Worm (Caenorhabditis elegans) whole organism, L2 larva: Measurements from ENCODE around the gene lon-2.

Source experiments
- C34F6.9 ChIP-seq: fragments of 150-350 bp; optimal IDR thresholded peaks from 2 replicates; lab custom pipeline; 2014; ENCODE audit warnings: missing biosample characterization, missing genetic modification characterization
- F13H6.1 ChIP-seq: sonication (generic microtip); optimal IDR thresholded peaks from 2 replicates; lab custom pipeline; 2016; ENCODE audit warnings: missing genetic modification characterization, missing compliant biosample characterization
- R02D3.7 ChIP-seq: fragments of 150-350 bp; optimal IDR thresholded peaks from 2 replicates; lab custom pipeline; 2014; ENCODE audit warnings: missing biosample characterization, missing genetic modification characterization
- ZK546.5 ChIP-seq: sonication (generic microtip); optimal IDR thresholded peaks from 2 replicates; lab custom pipeline; 2017; ENCODE audit warnings: missing biosample characterization, missing genetic modification characterization
- aly-2 ChIP-seq: fragments of 150-350 bp; optimal IDR thresholded peaks from 2 replicates; lab custom pipeline; 2014; ENCODE audit warnings: missing biosample characterization, missing genetic modification characterization
- ama-1 ChIP-seq: fragments of 150-350 bp; optimal IDR thresholded peaks from 2 replicates; lab custom pipeline; 2018; ENCODE audit warnings: inconsistent platforms
- blmp-1 ChIP-seq: sonication (generic microtip); optimal IDR thresholded peaks from 2 replicates; lab custom pipeline; 2017; ENCODE audit warnings: missing genetic modification characterization, mild to moderate bottlenecking, missing compliant biosample characterization, antibody characterized with exemption, moderate library complexity; ENCODE audit not compliant: insufficient read depth
- ceh-82 ChIP-seq: fragments of 150-350 bp; optimal IDR thresholded peaks from 2 replicates; lab custom pipeline; 2014; ENCODE audit warnings: missing biosample characterization, missing genetic modification characterization
- dmd-4 ChIP-seq: sonication (generic microtip); optimal IDR thresholded peaks from 2 replicates; lab custom pipeline; 2017; ENCODE audit warnings: missing biosample characterization, missing genetic modification characterization
- elt-3 ChIP-seq: sonication (generic microtip); optimal IDR thresholded peaks from 2 replicates; lab custom pipeline; 2017; ENCODE audit warnings: missing biosample characterization, missing genetic modification characterization
- fos-1 ChIP-seq: fragments of 150-350 bp; optimal IDR thresholded peaks from 2 replicates; lab custom pipeline; 2014; ENCODE audit warnings: missing biosample characterization, missing genetic modification characterization
- lin-11 ChIP-seq: fragments of 150-350 bp; sonication (generic microtip); optimal IDR thresholded peaks from 2 replicates; lab custom pipeline; 2014; ENCODE audit warnings: missing biosample characterization, missing genetic modification characterization, inconsistent platforms, mixed read lengths
- lin-13 ChIP-seq: fragments of 150-350 bp; optimal IDR thresholded peaks from 2 replicates; lab custom pipeline; 2014; ENCODE audit warnings: missing biosample characterization, missing genetic modification reagents, missing genetic modification characterization
- lin-39 ChIP-seq: fragments of 150-350 bp; optimal IDR thresholded peaks from 2 replicates; lab custom pipeline; 2014; ENCODE audit warnings: missing biosample characterization, missing genetic modification reagents, missing genetic modification characterization
- mab-5 ChIP-seq: fragments of 150-350 bp; optimal IDR thresholded peaks from 2 replicates; lab custom pipeline; 2014; ENCODE audit warnings: missing biosample characterization, missing genetic modification characterization
- mbf-1 ChIP-seq: sonication (generic microtip); optimal IDR thresholded peaks from 2 replicates; lab custom pipeline; 2017; ENCODE audit warnings: missing biosample characterization, missing genetic modification characterization
- mdl-1 ChIP-seq, 2 experiments: fragments of 150-350 bp in 1 of 2; sonication (generic microtip) in 1 of 2; optimal IDR thresholded peaks; 2 replicates each; lab custom pipeline; 2017; ENCODE audit warnings: missing biosample characterization in 2 of 2, missing genetic modification characterization in 2 of 2
- nhr-10 ChIP-seq: sonication (generic microtip); optimal IDR thresholded peaks from 2 replicates; lab custom pipeline; 2017; ENCODE audit warnings: missing biosample characterization, missing genetic modification characterization
- nhr-129 ChIP-seq: fragments of 150-350 bp; optimal IDR thresholded peaks from 2 replicates; lab custom pipeline; 2014; ENCODE audit warnings: missing biosample characterization, missing genetic modification characterization
- nhr-21 ChIP-seq: fragments of 150-350 bp; optimal IDR thresholded peaks from 2 replicates; lab custom pipeline; 2014; ENCODE audit warnings: missing biosample characterization, missing genetic modification characterization
- nhr-6 ChIP-seq: fragments of 150-350 bp; optimal IDR thresholded peaks from 2 replicates; lab custom pipeline; 2014; ENCODE audit warnings: missing biosample characterization, missing genetic modification characterization
- peb-1 ChIP-seq: fragments of 150-350 bp; optimal IDR thresholded peaks from 2 replicates; lab custom pipeline; 2014; ENCODE audit warnings: missing biosample characterization, missing genetic modification characterization
- sem-4 ChIP-seq: fragments of 150-350 bp; optimal IDR thresholded peaks from 2 replicates; lab custom pipeline; 2014; ENCODE audit warnings: missing biosample characterization, missing genetic modification reagents, missing genetic modification characterization
- skn-1 ChIP-seq: sonication (generic microtip); optimal IDR thresholded peaks from 2 replicates; lab custom pipeline; 2017; ENCODE audit warnings: missing biosample characterization, missing genetic modification characterization
- sma-9 ChIP-seq, 2 experiments: fragments of 150-350 bp in 1 of 2; sonication (generic microtip) in 1 of 2; optimal IDR thresholded peaks; 2 replicates each; lab custom pipeline; 2014 to 2016; ENCODE audit warnings: missing genetic modification characterization in 2 of 2, mild to moderate bottlenecking in 1 of 2, missing biosample characterization in 1 of 2, missing compliant biosample characterization in 1 of 2, missing genetic modification reagents in 1 of 2, moderate library complexity in 1 of 2
- snpc-4 ChIP-seq: fragments of 150-350 bp; optimal IDR thresholded peaks from 2 replicates; lab custom pipeline; 2014; ENCODE audit warnings: missing biosample characterization, missing genetic modification characterization
- unc-39 ChIP-seq: fragments of 150-350 bp; optimal IDR thresholded peaks from 2 replicates; lab custom pipeline; 2014; ENCODE audit warnings: missing biosample characterization, missing genetic modification characterization
- unc-55 ChIP-seq: fragments of 150-350 bp; sonication (generic microtip); optimal IDR thresholded peaks from 3 replicates; lab custom pipeline; 2014; ENCODE audit warnings: missing biosample characterization, missing genetic modification reagents, missing genetic modification characterization
- unc-62 ChIP-seq: fragments of 150-350 bp; optimal IDR thresholded peaks from 2 replicates; lab custom pipeline; 2014; ENCODE audit warnings: missing biosample characterization, missing genetic modification reagents, missing genetic modification characterization
- zag-1 ChIP-seq: fragments of 150-350 bp; optimal IDR thresholded peaks from 2 replicates; lab custom pipeline; 2014; ENCODE audit warnings: missing biosample characterization, missing genetic modification characterization
- ztf-1 ChIP-seq: fragments of 200-800 bp; sonication (Bioruptor generic); conservative IDR thresholded peaks from 2 replicates; pipeline ENCODE4 v1.3.6; 2022; ENCODE audit warnings: missing genetic modification characterization, missing compliant biosample characterization
- ztf-11 ChIP-seq: sonication (generic microtip); optimal IDR thresholded peaks from 2 replicates; lab custom pipeline; 2017; ENCODE audit warnings: missing biosample characterization, missing genetic modification characterization

The lon-2 gene

ce11 chrX:4784776-4785175, 35.9 kb upstream of the lon-2 start:
- TF ChIP-seq aly-2 (tag; lab: Kevin White, UChicago) (no peak), unc-55 (peak; percentile 23)

DNA sequence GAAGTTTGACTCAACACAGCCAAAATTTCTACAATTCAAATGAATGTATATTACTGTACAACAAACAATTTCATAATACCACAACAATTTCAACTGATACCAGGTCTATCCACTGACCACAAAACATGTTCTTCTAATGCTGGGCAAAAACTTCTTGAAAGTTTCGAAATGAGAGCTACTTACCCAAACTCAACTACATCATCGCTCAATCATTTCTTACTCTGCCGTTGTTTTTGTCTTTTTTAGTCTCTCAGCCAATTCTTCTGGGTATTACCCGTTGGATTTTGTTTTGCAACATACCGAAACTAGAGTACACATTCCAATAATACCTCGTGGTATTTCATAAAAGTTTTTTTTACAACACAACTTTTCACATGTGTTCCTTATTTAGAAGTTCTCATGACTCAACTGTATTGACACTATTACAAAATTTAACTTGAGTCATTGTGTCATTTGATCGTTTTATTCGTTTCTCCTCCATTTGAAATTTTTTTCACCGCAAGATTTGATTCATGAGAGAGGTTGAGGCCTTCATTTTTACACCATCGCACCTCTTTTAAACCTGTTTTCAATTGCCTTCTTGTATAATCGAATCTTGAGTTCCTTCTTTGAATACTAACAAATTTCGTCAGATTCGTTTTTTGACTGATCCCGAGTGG, 34.4 kb upstream of the lon-2 start, which contains the start of gene F43C9.2:
Gene F43C9.2, plus strand, starts transcription at position 497 of the 659 bp plus-strand sequence.
- TF ChIP-seq mdl-1 (tag; optimal IDR thresholded peaks at IDR 0.05; lab: Kevin White, UChicago): no peak
- TF ChIP-seq ZK546.5: no peak
- TF ChIP-seq nhr-129: peak; percentile 53
- TF ChIP-seq mab-5 (tag; lab: Kevin White, UChicago): no peak
- TF ChIP-seq ztf-1 (GFP tag; lab: Robert Waterston, UW): no peak
- TF ChIP-seq C34F6.9: peak; percentile 26
- peak; percentile 52 for TF ChIP-seq unc-55
- TF ChIP-seq skn-1: no peak
- TF ChIP-seq lin-11: no peak
- TF ChIP-seq unc-62 (GFP tag; lab: Kevin White, UChicago): no peak
- TF ChIP-seq, all 48 proteins: peak for 3

ce11 chrX:4782197-4782596, 33.3 kb upstream of the lon-2 start, which contains the start of gene hum-10:
TSS of gene hum-10 (minus strand) at chrX:4782297.
- TF ChIP-seq ztf-11 (no peak), dmd-4 (tag; lab: Kevin White, UChicago) (no peak), snpc-4 (tag; lab: Kevin White, UChicago) (no peak), ZK546.5 (no peak), R02D3.7 (tag; lab: Kevin White, UChicago) (no peak), ceh-82 (no peak), mdl-1 (tag; optimal IDR thresholded peaks at IDR 0.05; lab: Kevin White, UChicago) (no peak), unc-62 (GFP tag; lab: Kevin White, UChicago) (no peak), elt-3 (tag; lab: Kevin White, UChicago) (no peak), nhr-21 (no peak), lin-13 (no peak), nhr-129 (no peak)
- TF ChIP-seq, all 48 proteins: peak for 0

DNA sequence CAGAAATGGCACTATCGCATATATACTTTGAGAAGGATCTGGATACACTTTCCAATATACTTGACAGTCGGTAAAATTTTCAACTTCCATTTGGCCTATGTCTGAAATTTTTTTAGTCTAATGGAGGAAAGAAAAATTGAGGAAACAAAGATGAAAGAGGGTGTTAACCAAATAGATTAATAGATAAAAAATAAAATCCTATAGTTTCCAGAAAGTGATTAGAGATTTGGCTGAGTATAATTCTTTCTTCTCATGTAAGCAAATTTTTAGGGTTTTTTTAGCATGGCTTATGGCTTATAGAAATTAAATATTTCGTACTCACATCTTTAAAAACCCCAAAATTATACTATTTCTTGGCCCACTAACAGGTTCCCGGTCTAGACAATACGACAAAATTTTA, 21.0 kb upstream of the lon-2 start, which contains the start of gene npr-1:
Gene npr-1, minus strand, starts transcription at position 101 of the 400 bp plus-strand sequence.
- no peak for TF ChIP-seq ztf-11
- no peak for TF ChIP-seq ZK546.5
- no peak for TF ChIP-seq ztf-1 (GFP tag; lab: Robert Waterston, UW)
- TF ChIP-seq F13H6.1: no peak
- no peak for TF ChIP-seq ama-1 (lab: Kevin White, UChicago)
- no peak for TF ChIP-seq zag-1 (tag; lab: Kevin White, UChicago)
- no peak for TF ChIP-seq unc-39 (tag; lab: Kevin White, UChicago)
- TF ChIP-seq unc-62 (GFP tag; lab: Kevin White, UChicago): no peak
- TF ChIP-seq snpc-4 (tag; lab: Kevin White, UChicago): no peak
- no peak for TF ChIP-seq sma-9 (GFP tag; optimal IDR thresholded peaks at IDR 0.05; lab: Kevin White, UChicago)
- no peak for TF ChIP-seq sma-9 (tag; optimal IDR thresholded peaks at IDR 0.05; lab: Kevin White, UChicago)
- TF ChIP-seq lin-39 (tag; lab: Kevin White, UChicago): no peak

DNA sequence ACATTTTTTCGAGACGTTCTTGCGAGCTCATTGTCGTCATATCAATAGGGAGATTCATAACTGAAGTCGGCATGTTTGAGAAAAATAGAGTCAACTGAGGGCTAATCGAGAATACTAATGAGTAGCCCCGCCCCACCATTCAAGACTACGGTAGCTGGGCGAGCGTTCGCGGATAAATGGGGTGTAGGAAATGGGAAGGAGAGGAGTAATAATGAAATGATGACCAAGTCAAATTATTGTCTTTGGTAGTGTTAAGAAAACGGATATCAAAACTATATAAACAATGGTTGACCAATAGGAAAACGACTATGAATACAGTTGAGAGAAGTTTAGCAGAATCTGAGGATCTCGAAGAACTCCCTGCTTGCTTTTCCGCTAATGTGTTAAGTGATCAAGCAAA, 12.7 kb upstream of the lon-2 start, which contains the start of gene mls-2:
Gene mls-2, minus strand, starts transcription at position 101 of the 400 bp plus-strand sequence.
- TF ChIP-seq fos-1 (tag; lab: Kevin White, UChicago) (no peak), peb-1 (no peak), mbf-1 (no peak), nhr-10 (no peak), R02D3.7 (tag; lab: Kevin White, UChicago) (no peak), ztf-11 (no peak), lin-11 (no peak), dmd-4 (tag; lab: Kevin White, UChicago) (no peak), ceh-82 (no peak), ama-1 (lab: Kevin White, UChicago) (no peak), unc-55 (no peak)

ce11 chrX:4759718-4760117, 10.8 kb upstream of the lon-2 start:
- TF ChIP-seq dmd-4 (tag; lab: Kevin White, UChicago) (no peak), mdl-1 (tag; optimal IDR thresholded peaks at IDR 0.05; lab: Kevin White, UChicago) (no peak), skn-1 (no peak), nhr-6 (no peak), ztf-1 (GFP tag; lab: Robert Waterston, UW) (no peak), mab-5 (tag; lab: Kevin White, UChicago) (no peak), blmp-1 (tag; lab: Kevin White, UChicago) (no peak), sem-4 (tag; lab: Kevin White, UChicago) (no peak), lin-39 (tag; lab: Kevin White, UChicago) (no peak)
- TF ChIP-seq, all 48 proteins: peak for 0
